Fruit fly (Drosophila melanogaster) whole organism, embryonic: ENCODE results near the gene CG15742.

ENCODE experiments used
- CG10431 ChIP-seq: fragments of 200-800 bp; sonication (Bioruptor generic); optimal IDR thresholded peaks from 3 replicates; lab custom pipeline; 2018; ENCODE audit warnings: missing biosample characterization, mild to moderate bottlenecking, missing genetic modification characterization
- CG10543 ChIP-seq: fragments of 200-800 bp; sonication (Bioruptor generic); optimal IDR thresholded peaks from 3 replicates; lab custom pipeline; 2017; ENCODE audit warnings: missing biosample characterization, mild to moderate bottlenecking, missing genetic modification characterization, moderate library complexity
- CG12071 ChIP-seq: fragments of 200-800 bp; sonication (Bioruptor generic); optimal IDR thresholded peaks from 3 replicates; lab custom pipeline; 2018; ENCODE audit warnings: missing biosample characterization, mild to moderate bottlenecking, missing genetic modification characterization
- CG12299 ChIP-seq: fragments of 200-800 bp; sonication (Bioruptor generic); optimal IDR thresholded peaks from 2 replicates; lab custom pipeline; 2018; ENCODE audit warnings: missing biosample characterization, mild to moderate bottlenecking, missing genetic modification characterization
- CG12659 ChIP-seq: fragments of 200-800 bp; sonication (Bioruptor generic); optimal IDR thresholded peaks from 3 replicates; lab custom pipeline; 2017; ENCODE audit warnings: mild to moderate bottlenecking, missing biosample characterization, missing genetic modification reagents, missing genetic modification characterization
- CG13894 ChIP-seq: fragments of 200-800 bp; sonication (Bioruptor generic); optimal IDR thresholded peaks from 3 replicates; lab custom pipeline; 2018; ENCODE audit warnings: missing biosample characterization, mild to moderate bottlenecking, missing genetic modification characterization, moderate library complexity
- CG16815 ChIP-seq: fragments of 200-800 bp; sonication (Bioruptor generic); optimal IDR thresholded peaks from 3 replicates; lab custom pipeline; 2017; ENCODE audit warnings: missing biosample characterization, mild to moderate bottlenecking, missing genetic modification characterization
- CG17359 ChIP-seq: fragments of 200-800 bp; sonication (Bioruptor generic); optimal IDR thresholded peaks from 3 replicates; lab custom pipeline; 2018; ENCODE audit warnings: missing biosample characterization, mild to moderate bottlenecking, missing genetic modification characterization, moderate library complexity
- CG17361 ChIP-seq: fragments of 200-800 bp; sonication (Bioruptor generic); IDR thresholded peaks from 3 replicates; pipeline ENCODE4 v1.3.6; 2022; ENCODE audit warnings: missing biosample characterization, missing genetic modification characterization
- CG18619 ChIP-seq: fragments of 200-800 bp; sonication (Bioruptor generic); optimal IDR thresholded peaks from 3 replicates; lab custom pipeline; 2017; ENCODE audit warnings: missing biosample characterization, mild to moderate bottlenecking, missing genetic modification characterization
- CG2678 ChIP-seq: fragments of 200-800 bp; sonication (Bioruptor generic); optimal IDR thresholded peaks from 3 replicates; lab custom pipeline; 2019; ENCODE audit warnings: missing biosample characterization, mild to moderate bottlenecking, missing genetic modification characterization, moderate library complexity
- CG43689 ChIP-seq: fragments of 200-800 bp; sonication (Bioruptor generic); IDR thresholded peaks from 2 replicates; pipeline ENCODE4 v1.3.6; 2022; ENCODE audit warnings: missing biosample characterization, missing genetic modification characterization
- CG6654 ChIP-seq: fragments of 200-800 bp; sonication (Bioruptor generic); optimal IDR thresholded peaks from 2 replicates; lab custom pipeline; 2017; ENCODE audit warnings: missing biosample characterization, mild to moderate bottlenecking, missing genetic modification characterization
- CG7556 ChIP-seq: fragments of 200-800 bp; sonication (Bioruptor generic); optimal IDR thresholded peaks from 2 replicates; lab custom pipeline; 2017; ENCODE audit warnings: missing biosample characterization, mild to moderate bottlenecking, missing genetic modification characterization
- CG9727 ChIP-seq: fragments of 200-800 bp; sonication (Bioruptor generic); optimal IDR thresholded peaks from 3 replicates; lab custom pipeline; 2017; ENCODE audit warnings: missing biosample characterization, mild to moderate bottlenecking, missing genetic modification characterization
- CTCF ChIP-seq: fragments of 200-800 bp; sonication (Bioruptor generic); optimal IDR thresholded peaks from 2 replicates; lab custom pipeline; 2017; ENCODE audit warnings: missing biosample characterization, mild to moderate bottlenecking, missing genetic modification characterization, moderate library complexity
- CoRest ChIP-seq: fragments of 200-800 bp; sonication (Bioruptor generic); optimal IDR thresholded peaks from 3 replicates; lab custom pipeline; 2018; ENCODE audit warnings: missing biosample characterization, mild to moderate bottlenecking, missing genetic modification characterization, moderate library complexity
- Dbx ChIP-seq: fragments of 200-800 bp; sonication (Bioruptor generic); IDR thresholded peaks from 3 replicates; pipeline ENCODE4 v1.3.6; 2022; ENCODE audit warnings: missing biosample characterization, missing genetic modification characterization
- E2f1 ChIP-seq: fragments of 200-800 bp; sonication (Bioruptor generic); IDR thresholded peaks from 2 replicates; pipeline ENCODE4 v1.3.6; 2022; ENCODE audit warnings: missing biosample characterization, missing genetic modification characterization
- Ets65A ChIP-seq: fragments of 200-800 bp; sonication (Bioruptor generic); peaks from one replicate; lab custom pipeline; 2016; ENCODE audit warnings: missing biosample characterization, missing genetic modification characterization
- HmgZ ChIP-seq: fragments of 200-800 bp; sonication (Bioruptor generic); optimal IDR thresholded peaks from 2 replicates; lab custom pipeline; 2018; ENCODE audit warnings: missing biosample characterization, mild to moderate bottlenecking, missing genetic modification characterization
- Hmr ChIP-seq: fragments of 200-800 bp; sonication (Bioruptor generic); optimal IDR thresholded peaks from 3 replicates; lab custom pipeline; 2017; ENCODE audit warnings: mild to moderate bottlenecking, missing biosample characterization, missing genetic modification reagents, missing genetic modification characterization
- Lhr ChIP-seq: fragments of 200-800 bp; sonication (Bioruptor generic); optimal IDR thresholded peaks from 3 replicates; lab custom pipeline; 2017; ENCODE audit warnings: mild to moderate bottlenecking, missing biosample characterization, missing genetic modification reagents, missing genetic modification characterization
- Opbp ChIP-seq: fragments of 200-800 bp; sonication (Bioruptor generic); IDR thresholded peaks from 3 replicates; pipeline ENCODE4 v1.3.6; 2022; ENCODE audit warnings: missing biosample characterization, missing genetic modification characterization; ENCODE audit not compliant: partially characterized antibody
- Pdp1 ChIP-seq, 2 experiments: fragments of 200-800 bp; sonication (Bioruptor generic); optimal IDR thresholded peaks; 3 replicates each; lab custom pipeline; 2016; ENCODE audit warnings: missing biosample characterization in 2 of 2, missing genetic modification characterization in 2 of 2, mild to moderate bottlenecking in 1 of 2, moderate library complexity in 1 of 2
- Rfx ChIP-seq: fragments of 200-800 bp; sonication (Bioruptor generic); IDR thresholded peaks from 2 replicates; pipeline ENCODE4 v1.3.6; 2022; ENCODE audit warnings: missing biosample characterization, missing genetic modification characterization
- Sry-δ ChIP-seq: fragments of 200-800 bp; sonication (Bioruptor generic); optimal IDR thresholded peaks from 2 replicates; lab custom pipeline; 2016; ENCODE audit warnings: missing biosample characterization, missing genetic modification characterization
- Trl ChIP-seq, 3 experiments: fragments of >200 bp in 2 of 3; fragments of 200-800 bp in 1 of 3; sonication (Bioruptor generic) in 1 of 3; optimal IDR thresholded peaks; 2 replicates in 1 of 3; 3 replicates in 2 of 3; lab custom pipeline; 2016 to 2017; ENCODE audit warnings: missing biosample characterization in 1 of 3, missing genetic modification characterization in 1 of 3
- YL-1 ChIP-seq: fragments of 200-800 bp; sonication (Bioruptor generic); optimal IDR thresholded peaks from 3 replicates; lab custom pipeline; 2017; ENCODE audit warnings: missing biosample characterization, mild to moderate bottlenecking, missing genetic modification characterization
- chinmo ChIP-seq: fragments of 200-800 bp; sonication (Bioruptor generic); IDR thresholded peaks from 4 replicates; pipeline ENCODE4 v1.3.6; 2022; ENCODE audit warnings: missing biosample characterization, missing genetic modification characterization; ENCODE audit not compliant: partially characterized antibody
- dati ChIP-seq: fragments of 200-800 bp; sonication (Bioruptor generic); IDR thresholded peaks from 2 replicates; pipeline ENCODE4 v1.3.6; 2022; ENCODE audit warnings: missing biosample characterization, missing genetic modification characterization
- dimm ChIP-seq: fragments of 200-800 bp; sonication (Bioruptor generic); IDR thresholded peaks from 2 replicates; pipeline ENCODE4 v1.3.6; 2022; ENCODE audit warnings: missing biosample characterization, missing genetic modification characterization
- dm ChIP-seq: fragments of 200-800 bp; sonication (Bioruptor generic); optimal IDR thresholded peaks from 3 replicates; lab custom pipeline; 2016; ENCODE audit warnings: missing biosample characterization, missing genetic modification characterization
- dysf ChIP-seq: fragments of 200-800 bp; sonication (Bioruptor generic); IDR thresholded peaks from 3 replicates; pipeline ENCODE4 v1.3.6; 2022; ENCODE audit warnings: missing biosample characterization, missing genetic modification characterization
- ewg ChIP-seq: fragments of 200-800 bp; sonication (Bioruptor generic); optimal IDR thresholded peaks from 3 replicates; lab custom pipeline; 2017; ENCODE audit warnings: mild to moderate bottlenecking, missing biosample characterization, missing genetic modification reagents, missing genetic modification characterization
- insv ChIP-seq, 2 experiments: fragments of 200-800 bp; sonication (Bioruptor generic); optimal IDR thresholded peaks; 3 replicates each; lab custom pipeline; 2016 to 2018; ENCODE audit warnings: missing biosample characterization in 2 of 2, missing genetic modification characterization in 2 of 2
- otp ChIP-seq: fragments of 200-800 bp; sonication (Bioruptor generic); IDR thresholded peaks from 3 replicates; pipeline ENCODE4, ENCODE4 v1.3.6; 2022; ENCODE audit warnings: missing biosample characterization, missing genetic modification characterization
- pfk ChIP-seq: fragments of 200-800 bp; sonication (Bioruptor generic); optimal IDR thresholded peaks from 2 replicates; lab custom pipeline; 2018; ENCODE audit warnings: missing biosample characterization, mild to moderate bottlenecking, missing genetic modification characterization, moderate library complexity
- prd ChIP-seq, 3 experiments: fragments of >200 bp in 2 of 3; fragments of 200-800 bp in 1 of 3; sonication (Bioruptor generic) in 1 of 3; optimal IDR thresholded peaks in 2 of 3; IDR thresholded peaks in 1 of 3; 2 replicates in 2 of 3; 3 replicates in 1 of 3; pipeline versions ENCODE4 v1.3.6 to Lab custom; 2017 to 2022; ENCODE audit warnings: missing biosample characterization in 1 of 3, missing genetic modification characterization in 1 of 3
- salm ChIP-seq: fragments of 200-800 bp; sonication (Bioruptor generic); optimal IDR thresholded peaks from 2 replicates; lab custom pipeline; 2018; ENCODE audit warnings: missing biosample characterization, mild to moderate bottlenecking, missing genetic modification characterization
- schlank ChIP-seq: fragments of 200-800 bp; sonication (Bioruptor generic); optimal IDR thresholded peaks from 2 replicates; lab custom pipeline; 2018; ENCODE audit warnings: missing biosample characterization, mild to moderate bottlenecking, missing genetic modification characterization
- sens-2 ChIP-seq: fragments of 200-800 bp; sonication (Bioruptor generic); IDR thresholded peaks from 2 replicates; pipeline ENCODE4 v1.3.6; 2022; ENCODE audit warnings: missing biosample characterization, missing genetic modification characterization
- sisA ChIP-seq: fragments of 200-800 bp; sonication (Bioruptor generic); IDR thresholded peaks from 2 replicates; pipeline ENCODE4 v1.3.6; 2022; ENCODE audit warnings: missing biosample characterization, missing genetic modification characterization
- slbo ChIP-seq: fragments of 200-800 bp; sonication (Bioruptor generic); IDR thresholded peaks from 2 replicates; pipeline ENCODE4 v1.3.6; 2022; ENCODE audit warnings: missing biosample characterization, missing genetic modification characterization
- slou ChIP-seq: fragments of 200-800 bp; sonication (Bioruptor generic); optimal IDR thresholded peaks from 3 replicates; lab custom pipeline; 2016; ENCODE audit warnings: missing biosample characterization, missing genetic modification characterization
- so ChIP-seq: fragments of 200-800 bp; sonication (Bioruptor generic); IDR thresholded peaks from 3 replicates; pipeline ENCODE4 v1.3.6; 2022; ENCODE audit warnings: missing biosample characterization, missing genetic modification characterization
- sr ChIP-seq: fragments of 200-800 bp; sonication (Bioruptor generic); IDR thresholded peaks from 3 replicates; pipeline ENCODE4 v1.3.6; 2022; ENCODE audit warnings: missing biosample characterization, missing genetic modification characterization
- sug ChIP-seq: fragments of 200-800 bp; optimal IDR thresholded peaks from 2 replicates; lab custom pipeline; 2019; ENCODE audit warnings: missing biosample characterization, mild to moderate bottlenecking, missing genetic modification characterization, moderate library complexity
- tio ChIP-seq: fragments of 200-800 bp; sonication (Bioruptor generic); optimal IDR thresholded peaks from 2 replicates; lab custom pipeline; 2017; ENCODE audit warnings: missing biosample characterization, missing genetic modification characterization, inconsistent platforms
- vnd ChIP-seq: fragments of 200-800 bp; sonication (Bioruptor generic); IDR thresholded peaks from 3 replicates; pipeline ENCODE4 v1.3.6; 2022; ENCODE audit warnings: missing biosample characterization, missing genetic modification characterization; ENCODE audit not compliant: partially characterized antibody

The CG15742 gene

dm6 chrX:13214056-13214455 lies 44.2 kb downstream of the CG15742 start (continued):
- TF ChIP-seq vnd (GFP tag; lab: Robert Waterston, UW) (no peak), CG43689 (GFP tag; lab: Robert Waterston, UW) (no peak), dm (GFP tag; lab: Kevin White, UChicago) (peak; percentile 23), so (GFP tag; lab: Robert Waterston, UW) (0 out of 3 replicates have a peak, but pooled peaks have one; percentile 16), CG12071 (GFP tag; lab: Kevin White, UChicago) (peak; percentile 52), pfk (GFP tag; lab: Kevin White, UChicago) (no peak), Rfx (GFP tag; lab: Robert Waterston, UW) (peak; percentile 81), Trl (optimal IDR thresholded peaks at IDR 0.05; lab: Kevin White, UChicago) (no peak), Trl (GFP tag; optimal IDR thresholded peaks at IDR 0.05; lab: Kevin White, UChicago) (peak; percentile 69), chinmo (GFP tag; lab: Robert Waterston, UW) (no peak), CG9727 (GFP tag; lab: Kevin White, UChicago) (peak; percentile 59), CG13894 (peak; percentile 9), CG16815 (peak; percentile 13), CG12659 (GFP tag; lab: Kevin White, UChicago) (peak; percentile 60), sens-2 (peak; percentile 64), insv (GFP tag; optimal IDR thresholded peaks at IDR 0.05; lab: Kevin White, UChicago) (no peak), Dbx (peak; percentile 64; the same call in 2 of the 3 replicates), prd (optimal IDR thresholded peaks at IDR 0.05; lab: Kevin White, UChicago) (no peak), prd (GFP tag; IDR thresholded peaks at IDR 0.05; lab: Robert Waterston, UW) (peak; percentile 78), CG7556 (GFP tag; lab: Kevin White, UChicago) (peak; percentile 63), CG6654 (GFP tag; lab: Kevin White, UChicago) (peak; percentile 17), dysf (GFP tag; lab: Robert Waterston, UW) (peak; percentile 62), otp (GFP tag; lab: Robert Waterston, UW) (peak; percentile 69), Ets65A (GFP tag; lab: Kevin White, UChicago) (peak; percentile 87), tio (GFP tag; lab: Kevin White, UChicago) (peak; percentile 55), Pdp1 (GFP tag; optimal IDR thresholded peaks at IDR 0.05; lab: Kevin White, UChicago) (peak; percentile 67 to 69), E2f1 (GFP tag; lab: Robert Waterston, UW) (peak; percentile 61)

- TF ChIP-seq slou (GFP tag; lab: Kevin White, UChicago) (no peak), sens-2 (no peak), sr (GFP tag; lab: Robert Waterston, UW) (no peak), schlank (tag; lab: Kevin White, UChicago) (no peak), Opbp (GFP tag; lab: Robert Waterston, UW) (peak; percentile 39; the same call in 1 of the 3 replicates), CG18619 (GFP tag; lab: Kevin White, UChicago) (no peak), CG10431 (no peak), dati (GFP tag; lab: Robert Waterston, UW) (no peak), HmgZ (tag; lab: Kevin White, UChicago) (no peak), CG12299 (tag; lab: Kevin White, UChicago) (no peak), CG2678 (tag; lab: Kevin White, UChicago) (no peak), CTCF (GFP tag; lab: Kevin White, UChicago) (no peak), CG17361 (GFP tag; lab: Robert Waterston, UW) (no peak), slbo (GFP tag; lab: Robert Waterston, UW) (peak; percentile 7; the same call in 1 of the 2 replicates), sug (tag; lab: Kevin White, UChicago) (no peak), Lhr (GFP tag; lab: Kevin White, UChicago) (no peak), sisA (GFP tag; lab: Robert Waterston, UW) (no peak), CoRest (tag; lab: Kevin White, UChicago) (no peak), CG17359 (tag; lab: Kevin White, UChicago) (no peak), salm (tag; lab: Kevin White, UChicago) (no peak), YL-1 (GFP tag; lab: Kevin White, UChicago) (no peak), Hmr (GFP tag; lab: Kevin White, UChicago) (no peak), Sry-δ (peak; percentile 58), CG10543 (GFP tag; lab: Kevin White, UChicago) (no peak), ewg (no peak), dimm (GFP tag; lab: Robert Waterston, UW) (no peak)
These were observed 46.2 kb downstream of the CG15742 start, which contains the start of gene REG for dm6 chrX:13212138-13212481. TSS of gene REG (plus strand) at chrX:13212325.
